Worm (Caenorhabditis elegans) whole organism, young adult: ENCODE measurements around the gene irk-1.
A peak's percentile ranks its signal among the peaks of the same experiment; 100 is the strongest.

ENCODE experiments used
- F57C9.4 ChIP-seq: sonication (generic microtip); optimal IDR thresholded peaks from 2 replicates; lab custom pipeline; 2017; ENCODE audit warnings: mild to moderate bottlenecking, missing genetic modification characterization, missing compliant biosample characterization
- T26A5.8 ChIP-seq: sonication (generic microtip); optimal IDR thresholded peaks from 2 replicates; lab custom pipeline; 2016; ENCODE audit warnings: missing genetic modification characterization, missing compliant biosample characterization
- ama-1 ChIP-seq, 3 experiments: fragments of 150-350 bp in 1 of 3; sonication (generic microtip) in 2 of 3; optimal IDR thresholded peaks; 2 replicates each; lab custom pipeline; 2014 to 2018; ENCODE audit warnings: missing biosample characterization in 2 of 3, missing genetic modification characterization in 2 of 3, missing genetic modification reagents in 2 of 3
- bed-2 ChIP-seq: fragments of 200-800 bp; sonication (Bioruptor generic); IDR thresholded peaks from 2 replicates; pipeline ENCODE4 v1.3.6; 2022; ENCODE audit warnings: missing genetic modification reagents, missing genetic modification characterization, missing compliant biosample characterization
- ceh-40 ChIP-seq: fragments of 200-800 bp; sonication (Bioruptor generic); IDR thresholded peaks from 2 replicates; pipeline ENCODE4 v1.3.6; 2022; ENCODE audit warnings: missing genetic modification characterization, missing compliant biosample characterization
- ceh-91 ChIP-seq: fragments of 200-800 bp; sonication (Bioruptor generic); IDR thresholded peaks from 2 replicates; pipeline ENCODE4 v1.3.6; 2022; ENCODE audit warnings: missing genetic modification reagents, missing genetic modification characterization, missing compliant biosample characterization
- him-1 ChIP-seq: sonication (generic microtip); optimal IDR thresholded peaks from 2 replicates; lab custom pipeline; 2016; ENCODE audit warnings: missing genotype, missing genetic modification reagents, missing genetic modification characterization, missing compliant biosample characterization
- lir-1 ChIP-seq: fragments of 200-800 bp; sonication (Bioruptor generic); conservative IDR thresholded peaks from 2 replicates; pipeline ENCODE4 v1.3.6; 2022; ENCODE audit warnings: missing genetic modification reagents, missing genetic modification characterization, missing compliant biosample characterization
- nfya-1 ChIP-seq: sonication (generic microtip); optimal IDR thresholded peaks from 2 replicates; lab custom pipeline; 2017; ENCODE audit warnings: antibody characterized with exemption, missing compliant biosample characterization, missing genetic modification characterization, borderline replicate concordance; ENCODE audit not compliant: insufficient read depth
- nfya-2 ChIP-seq: fragments of 200-800 bp; sonication (Bioruptor generic); IDR thresholded peaks from 2 replicates; pipeline ENCODE4 v1.3.6; 2022; ENCODE audit warnings: missing genetic modification reagents, missing genetic modification characterization, missing compliant biosample characterization
- pha-4 ChIP-seq: fragments of 150-350 bp; sonication (generic microtip); optimal IDR thresholded peaks from 2 replicates; lab custom pipeline; 2014; ENCODE audit warnings: missing biosample characterization, missing genetic modification reagents, missing genetic modification characterization
- snpc-4 ChIP-seq, 5 experiments: fragments of 150-350 bp in 1 of 5; sonication (generic microtip) in 4 of 5; optimal IDR thresholded peaks; 2 replicates each; lab custom pipeline; 2014 to 2018; ENCODE audit warnings: missing genetic modification characterization in 5 of 5, missing biosample characterization in 3 of 5, antibody characterized with exemption in 2 of 5, mild to moderate bottlenecking in 2 of 5, missing compliant biosample characterization in 2 of 5, missing genotype in 2 of 5, moderate library complexity in 2 of 5, missing genetic modification reagents in 1 of 5
- somi-1 ChIP-seq: fragments of 200-800 bp; sonication (Bioruptor generic); optimal IDR thresholded peaks from 2 replicates; lab custom pipeline; 2018; ENCODE audit warnings: mild to moderate bottlenecking, missing genetic modification characterization, missing compliant biosample characterization
- zim-3 ChIP-seq: sonication (generic microtip); optimal IDR thresholded peaks from 2 replicates; lab custom pipeline; 2017; ENCODE audit warnings: mild to moderate bottlenecking, missing genetic modification characterization, moderate library complexity, missing compliant biosample characterization

ce11 chrX:6735494-6735893, 42.4 kb downstream of the irk-1 start:
- TF ChIP-seq bed-2 (GFP tag; lab: Robert Waterston, UW) (no peak), nfya-2 (GFP tag; lab: Robert Waterston, UW) (no peak), zim-3 (tag; lab: Kevin White, UChicago) (no peak), ceh-91 (no peak), somi-1 (peak; percentile 62), ceh-40 (GFP tag; lab: Robert Waterston, UW) (no peak), pha-4 (tag; lab: Kevin White, UChicago) (no peak), ama-1 (optimal IDR thresholded peaks at IDR 0.05; lab: Kevin White, UChicago) (no peak), ama-1 (GFP tag; optimal IDR thresholded peaks at IDR 0.05; lab: Kevin White, UChicago) (no peak), nfya-1 (no peak), lir-1 (no peak), snpc-4 (GFP tag; optimal IDR thresholded peaks at IDR 0.05; lab: Kevin White, UChicago) (no peak), snpc-4 (tag; optimal IDR thresholded peaks at IDR 0.05; lab: Kevin White, UChicago) (no peak), T26A5.8 (tag; lab: Kevin White, UChicago) (no peak), F57C9.4 (tag; lab: Kevin White, UChicago) (no peak), him-1 (no peak)
